Worm (Caenorhabditis elegans) whole organism, dauer: ENCODE data around the gene spe-41.
"Not testable (repeated sequence)": the region's sequence is repeated elsewhere in the genome, so short reads cannot be mapped to it uniquely, and the experiment has no call there.

Source experiments
- unc-62 ChIP-seq: sonication (generic microtip); optimal IDR thresholded peaks from 2 replicates; lab custom pipeline; 2017; ENCODE audit warnings: missing biosample characterization, missing genetic modification reagents, missing genetic modification characterization

Gene spe-41

ce11 chrIII:3469646-3470045 lies 25.6 kb upstream of the spe-41 start, which contains the start of gene smim-14:
Gene smim-14, minus strand, starts transcription at chrIII:3469746.
- no peak for TF ChIP-seq unc-62 (GFP tag; lab: Kevin White, UChicago)

- TF ChIP-seq unc-62 (GFP tag; lab: Kevin White, UChicago): no peak
These were observed 24.4 kb upstream of the spe-41 start for ce11 chrIII:3468384-3468783.

DNA sequence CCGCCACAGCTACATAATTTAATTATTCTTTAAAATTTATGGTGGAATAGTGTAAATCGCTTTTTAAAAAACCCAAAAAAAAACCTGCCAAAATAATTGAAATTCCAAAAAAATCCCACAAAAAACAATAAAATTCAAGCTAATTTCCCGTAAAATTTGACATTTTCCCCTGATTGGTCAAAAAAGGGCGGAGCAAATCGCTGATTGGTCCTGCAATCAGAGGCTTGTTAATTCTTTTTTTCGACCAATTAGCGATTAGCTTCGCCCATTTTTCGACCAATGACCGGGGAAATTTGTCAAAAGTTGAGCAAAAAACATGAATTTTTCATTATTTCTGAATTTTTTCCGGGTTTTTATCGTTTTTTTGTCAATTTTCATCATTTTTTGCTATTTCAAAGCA lies 23.0 kb upstream of the spe-41 start:
- TF ChIP-seq unc-62 (GFP tag; lab: Kevin White, UChicago): no peak

DNA sequence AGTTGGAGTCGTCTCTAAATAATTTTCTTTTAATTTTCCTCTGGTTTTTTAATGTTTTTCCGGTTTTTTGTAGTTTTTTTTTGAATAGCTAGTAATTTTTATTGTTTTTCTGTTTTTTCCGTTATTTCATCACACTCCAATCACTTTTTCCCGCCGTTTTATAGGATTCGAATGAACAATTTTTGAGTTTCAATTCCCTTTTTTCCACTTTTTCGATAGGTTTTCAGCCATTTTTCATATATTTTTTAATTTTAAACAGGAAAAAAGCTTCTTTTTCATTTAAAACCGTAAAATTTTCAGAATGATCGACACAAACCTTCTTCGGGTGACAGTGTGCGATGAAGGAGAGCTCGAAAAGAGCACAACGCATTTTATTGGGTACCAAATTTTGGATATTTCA lies 17.4 kb upstream of the spe-41 start, which contains the start of gene pph-6:
Gene pph-6, plus strand, starts transcription at position 301 of the 400 bp plus-strand sequence.
- no peak for TF ChIP-seq unc-62 (GFP tag; lab: Kevin White, UChicago)

- no peak for TF ChIP-seq unc-62 (GFP tag; lab: Kevin White, UChicago)
These were observed 16.1 kb upstream of the spe-41 start, which contains the start of gene C34C12.8 for ce11 chrIII:3460061-3460460. Gene C34C12.8, plus strand, starts transcription at chrIII:3460406.

- TF ChIP-seq unc-62 (GFP tag; lab: Kevin White, UChicago): no peak
These were observed 12.2 kb upstream of the spe-41 start for ce11 chrIII:3456226-3456625.

- not testable (repeated sequence) for TF ChIP-seq unc-62 (GFP tag; lab: Kevin White, UChicago)
These were observed 10.0 kb upstream of the spe-41 start, which contains the start of gene C34C12.1 for ce11 chrIII:3454045-3454444. Gene C34C12.1, plus strand, starts transcription at chrIII:3454345.

ce11 chrIII:3453486-3453885 lies 9.5 kb upstream of the spe-41 start, which contains the start of gene C34C12.2:
Gene C34C12.2, plus strand, starts transcription at chrIII:3453786.
- TF ChIP-seq unc-62 (GFP tag; lab: Kevin White, UChicago): not testable (repeated sequence)

DNA sequence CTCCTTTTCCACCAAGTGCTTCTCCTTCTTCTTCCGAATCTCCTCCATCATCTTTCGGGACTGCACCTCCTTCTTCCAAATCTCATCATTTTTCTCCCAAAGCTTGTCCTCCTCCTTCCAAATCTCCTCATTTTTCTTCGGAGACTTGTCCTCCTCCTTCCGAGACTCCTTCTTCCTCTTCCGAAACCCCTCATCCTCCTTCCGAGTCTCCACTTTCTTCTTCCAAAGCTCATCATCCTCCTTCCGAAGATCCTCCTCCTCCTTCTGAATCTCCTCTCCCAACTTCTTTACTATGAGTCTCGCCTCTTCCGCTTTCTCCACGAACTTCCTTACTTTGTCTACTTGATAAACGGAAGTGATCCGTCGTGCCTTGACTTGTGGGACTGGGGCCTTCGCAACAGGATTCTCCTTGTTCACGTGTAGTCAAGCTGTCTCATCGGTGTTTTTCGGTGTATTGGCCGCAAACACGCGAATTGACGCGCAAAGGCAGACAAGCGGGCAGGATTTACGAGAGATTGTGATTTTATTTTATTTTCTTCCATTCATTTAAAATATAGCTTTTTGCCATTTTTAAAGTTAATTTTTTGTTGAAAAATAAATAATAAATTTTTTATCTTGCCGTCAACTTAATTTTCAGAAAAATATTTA lies 8.7 kb upstream of the spe-41 start, which contains the start of the genes K01A11.3 and C34C12.12:
Gene K01A11.3, minus strand, starts transcription at position 51 of the 648 bp plus-strand sequence.
Gene C34C12.12, plus strand, starts transcription at position 632 of the 648 bp plus-strand sequence.
- no peak for TF ChIP-seq unc-62 (GFP tag; lab: Kevin White, UChicago)

ce11 chrIII:3437139-3437538 lies 6.9 kb downstream of the spe-41 start:
- no peak for TF ChIP-seq unc-62 (GFP tag; lab: Kevin White, UChicago)

DNA sequence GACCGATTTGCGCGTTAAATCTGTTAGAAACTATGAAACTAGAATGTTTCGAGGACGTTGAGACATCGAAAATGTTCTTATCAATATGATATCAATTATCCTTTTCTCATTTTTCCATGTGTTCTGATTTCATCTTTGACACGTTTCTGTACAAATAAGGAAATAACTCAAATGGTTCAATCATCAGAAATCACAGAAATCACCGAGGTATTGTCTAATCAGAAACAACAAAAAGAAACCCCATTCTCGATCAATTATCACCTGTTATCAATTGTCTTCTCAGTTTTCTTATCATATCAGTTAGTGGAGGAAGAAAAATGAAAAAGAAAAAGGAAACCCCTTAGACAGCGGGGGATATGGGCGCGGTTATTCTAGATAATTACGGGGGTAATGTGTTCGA lies 8.9 kb downstream of the spe-41 start:
- no peak for TF ChIP-seq unc-62 (GFP tag; lab: Kevin White, UChicago)

ce11 chrIII:3431385-3431784 lies 12.6 kb downstream of the spe-41 start, which contains the start of gene K01A11.1:
Gene K01A11.1, minus strand, starts transcription at chrIII:3431485.
- TF ChIP-seq unc-62 (GFP tag; lab: Kevin White, UChicago): no peak

ce11 chrIII:3430667-3431066 lies 13.3 kb downstream of the spe-41 start:
- no peak for TF ChIP-seq unc-62 (GFP tag; lab: Kevin White, UChicago)

DNA sequence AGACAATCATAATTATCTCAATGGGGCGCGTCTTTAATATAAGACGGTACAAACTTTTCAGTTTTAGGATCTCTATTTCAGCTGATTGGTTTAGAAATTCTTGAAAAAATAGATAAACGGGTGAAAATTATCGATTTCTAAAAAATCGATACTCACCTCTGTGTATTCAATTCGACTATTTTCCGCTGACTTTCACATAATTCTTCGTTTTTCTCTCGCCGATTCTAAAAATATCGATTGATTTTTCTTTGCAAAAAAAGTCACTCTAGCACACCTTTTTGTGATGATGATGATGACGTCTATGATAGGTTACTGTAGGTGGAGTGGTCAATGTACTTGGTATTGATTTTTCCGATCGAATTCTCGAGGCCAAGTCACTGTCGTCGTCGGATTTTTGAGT lies 14.2 kb downstream of the spe-41 start:
- no peak for TF ChIP-seq unc-62 (GFP tag; lab: Kevin White, UChicago)

ce11 chrIII:3428574-3428973 lies 15.4 kb downstream of the spe-41 start:
- TF ChIP-seq unc-62 (GFP tag; lab: Kevin White, UChicago): no peak

DNA sequence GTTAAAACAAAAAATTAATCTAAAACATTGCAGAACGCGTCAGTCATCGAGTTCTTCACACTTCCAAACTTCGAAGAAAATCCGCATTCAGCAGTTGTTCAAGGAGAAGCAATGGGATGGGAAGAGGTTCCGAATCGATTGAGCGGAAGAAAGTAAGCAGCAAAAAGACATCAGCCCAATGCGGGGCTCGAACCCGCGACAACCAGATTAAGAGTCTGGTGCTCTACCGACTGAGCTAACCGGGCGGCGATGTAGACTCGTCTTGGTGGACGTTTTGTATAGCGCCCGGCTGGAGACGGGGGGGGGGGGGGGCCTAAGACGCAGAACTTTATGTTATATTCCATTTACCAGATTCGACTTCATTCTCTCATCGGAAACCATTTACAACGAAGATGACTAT lies 17.3 kb downstream of the spe-41 start:
- no peak for TF ChIP-seq unc-62 (GFP tag; lab: Kevin White, UChicago)

- TF ChIP-seq unc-62 (GFP tag; lab: Kevin White, UChicago): no peak
These were observed 18.6 kb downstream of the spe-41 start, which contains the start of gene metl-18 for ce11 chrIII:3425438-3425837. Gene metl-18, plus strand, starts transcription at chrIII:3425738.
